Fruit fly (Drosophila melanogaster) whole organism, embryonic: ENCODE data around the gene CG12728.

ENCODE experiments used
- Asciz ChIP-seq: fragments of 200-800 bp; sonication (Bioruptor generic); optimal IDR thresholded peaks from 2 replicates; lab custom pipeline; 2017; ENCODE audit warnings: missing biosample characterization, mild to moderate bottlenecking, missing genetic modification characterization, missing genetic modification reagents
- CG11456 ChIP-seq: fragments of 200-800 bp; sonication (Bioruptor generic); IDR thresholded peaks from 3 replicates; pipeline ENCODE4 v1.3.6; 2022; ENCODE audit warnings: missing biosample characterization, missing genetic modification characterization
- CG11560 ChIP-seq: fragments of 200-800 bp; sonication (Bioruptor generic); IDR thresholded peaks from 3 replicates; pipeline ENCODE4 v1.3.6; 2022; ENCODE audit warnings: missing biosample characterization, missing genetic modification characterization
- CG13123 ChIP-seq: fragments of 200-800 bp; sonication (Bioruptor generic); optimal IDR thresholded peaks from 2 replicates; lab custom pipeline; 2016; ENCODE audit warnings: missing biosample characterization, missing genetic modification characterization
- CG13287 ChIP-seq: fragments of 200-800 bp; sonication (Bioruptor generic); IDR thresholded peaks from 2 replicates; pipeline ENCODE4 v1.3.6; 2022; ENCODE audit warnings: missing biosample characterization, missing genetic modification characterization; ENCODE audit not compliant: partially characterized antibody
- CG13775 ChIP-seq: fragments of 200-800 bp; sonication (Bioruptor generic); optimal IDR thresholded peaks from 3 replicates; lab custom pipeline; 2017; ENCODE audit warnings: missing biosample characterization, mild to moderate bottlenecking, missing genetic modification characterization
- CG17328 ChIP-seq: fragments of 200-800 bp; sonication (Bioruptor generic); IDR thresholded peaks from 2 replicates; pipeline ENCODE4 v1.3.6; 2022; ENCODE audit warnings: missing biosample characterization, missing genetic modification characterization
- CG18599 ChIP-seq: fragments of 200-800 bp; sonication (Bioruptor generic); optimal IDR thresholded peaks from 3 replicates; lab custom pipeline; 2017; ENCODE audit warnings: missing biosample characterization, missing genetic modification characterization, mild to moderate bottlenecking, moderate library complexity, missing genetic modification reagents
- CG2116 ChIP-seq: fragments of 200-800 bp; sonication (Bioruptor generic); optimal IDR thresholded peaks from 3 replicates; lab custom pipeline; 2018; ENCODE audit warnings: missing biosample characterization, mild to moderate bottlenecking, missing genetic modification characterization
- CG2120 ChIP-seq: fragments of 200-800 bp; sonication (Bioruptor generic); optimal IDR thresholded peaks from 3 replicates; lab custom pipeline; 2016; ENCODE audit warnings: missing biosample characterization, missing genetic modification characterization
- CG30403 ChIP-seq: fragments of 200-800 bp; sonication (Bioruptor generic); optimal IDR thresholded peaks from 3 replicates; lab custom pipeline; 2016; ENCODE audit warnings: missing biosample characterization, missing genetic modification characterization
- CG31441 ChIP-seq: fragments of 200-800 bp; sonication (Bioruptor generic); IDR thresholded peaks from 2 replicates; pipeline ENCODE4 v1.3.6; 2022; ENCODE audit warnings: missing biosample characterization, missing genetic modification characterization
- CG3163 ChIP-seq: fragments of 200-800 bp; sonication (Bioruptor generic); optimal IDR thresholded peaks from 3 replicates; lab custom pipeline; 2016; ENCODE audit warnings: missing biosample characterization, missing genetic modification characterization
- CG32532 ChIP-seq: fragments of 200-800 bp; sonication (Bioruptor generic); IDR thresholded peaks from 2 replicates; pipeline ENCODE4 v1.3.6; 2022; ENCODE audit warnings: missing biosample characterization, missing genetic modification characterization
- CG4820 ChIP-seq: fragments of 200-800 bp; sonication (Bioruptor generic); optimal IDR thresholded peaks from 3 replicates; lab custom pipeline; 2016; ENCODE audit warnings: missing biosample characterization, missing genetic modification characterization
- CG8924 ChIP-seq: fragments of 200-800 bp; optimal IDR thresholded peaks from 3 replicates; lab custom pipeline; 2019; ENCODE audit warnings: missing biosample characterization, mild to moderate bottlenecking, missing genetic modification characterization, moderate library complexity
- Camta ChIP-seq: fragments of 200-800 bp; sonication (Bioruptor generic); optimal IDR thresholded peaks from 2 replicates; lab custom pipeline; 2016; ENCODE audit warnings: missing biosample characterization, missing genetic modification characterization
- D ChIP-seq, 2 experiments: fragments of 200-800 bp in 1 of 2; fragments of >200 bp in 1 of 2; sonication (Bioruptor generic) in 1 of 2; optimal IDR thresholded peaks; 2 replicates in 1 of 2; 3 replicates in 1 of 2; lab custom pipeline; 2017; ENCODE audit warnings: mild to moderate bottlenecking in 1 of 2, missing biosample characterization in 1 of 2, missing genetic modification characterization in 1 of 2, missing genetic modification reagents in 1 of 2
- D19B ChIP-seq: fragments of 200-800 bp; sonication (Bioruptor generic); optimal IDR thresholded peaks from 2 replicates; lab custom pipeline; 2017; ENCODE audit warnings: missing biosample characterization, mild to moderate bottlenecking, missing genetic modification characterization
- Dbx ChIP-seq: fragments of 200-800 bp; sonication (Bioruptor generic); IDR thresholded peaks from 3 replicates; pipeline ENCODE4 v1.3.6; 2022; ENCODE audit warnings: missing biosample characterization, missing genetic modification characterization
- Dip3 ChIP-seq: fragments of 200-800 bp; sonication (Bioruptor generic); optimal IDR thresholded peaks from 3 replicates; lab custom pipeline; 2016; ENCODE audit warnings: missing biosample characterization, missing genetic modification characterization
- Doc3 ChIP-seq: fragments of 200-800 bp; sonication (Bioruptor generic); IDR thresholded peaks from 3 replicates; pipeline ENCODE4 v1.3.6; 2022; ENCODE audit warnings: missing biosample characterization, missing genetic modification characterization; ENCODE audit not compliant: partially characterized antibody
- Drgx ChIP-seq: fragments of 200-800 bp; sonication (Bioruptor generic); IDR thresholded peaks from 2 replicates; pipeline ENCODE4 v1.3.6; 2022; ENCODE audit warnings: missing biosample characterization, missing genetic modification characterization
- ERR ChIP-seq: fragments of 200-800 bp; sonication (Bioruptor generic); optimal IDR thresholded peaks from 2 replicates; lab custom pipeline; 2016; ENCODE audit warnings: missing biosample characterization, missing genetic modification characterization
- Hand ChIP-seq: fragments of 200-800 bp; sonication (Bioruptor generic); optimal IDR thresholded peaks from 2 replicates; lab custom pipeline; 2017; ENCODE audit warnings: mild to moderate bottlenecking, missing biosample characterization, missing genetic modification reagents, missing genetic modification characterization
- Hr51 ChIP-seq, 2 experiments: fragments of 200-800 bp; sonication (Bioruptor generic); optimal IDR thresholded peaks; 2 replicates in 1 of 2; 3 replicates in 1 of 2; lab custom pipeline; 2016 to 2018; ENCODE audit warnings: missing biosample characterization in 2 of 2, missing genetic modification characterization in 2 of 2, mild to moderate bottlenecking in 1 of 2, moderate library complexity in 1 of 2
- Lpt ChIP-seq: fragments of >200 bp; optimal IDR thresholded peaks from 2 replicates; lab custom pipeline; 2018; ENCODE audit warnings: missing biosample characterization, missing genetic modification characterization
- PHDP ChIP-seq: fragments of 200-800 bp; sonication (Bioruptor generic); optimal IDR thresholded peaks from 3 replicates; lab custom pipeline; 2018; ENCODE audit warnings: missing biosample characterization, mild to moderate bottlenecking, missing genetic modification characterization, moderate library complexity
- Trl ChIP-seq, 3 experiments: fragments of >200 bp in 2 of 3; fragments of 200-800 bp in 1 of 3; sonication (Bioruptor generic) in 1 of 3; optimal IDR thresholded peaks; 2 replicates in 1 of 3; 3 replicates in 2 of 3; lab custom pipeline; 2016 to 2017; ENCODE audit warnings: missing biosample characterization in 1 of 3, missing genetic modification characterization in 1 of 3
- ac ChIP-seq: fragments of 200-800 bp; sonication (Bioruptor generic); optimal IDR thresholded peaks from 3 replicates; lab custom pipeline; 2017; ENCODE audit warnings: missing biosample characterization, mild to moderate bottlenecking, missing genetic modification characterization
- al ChIP-seq: fragments of 200-800 bp; sonication (Bioruptor generic); IDR thresholded peaks from 2 replicates; pipeline ENCODE4 v1.3.6; 2022; ENCODE audit warnings: missing biosample characterization, missing genetic modification characterization
- ap ChIP-seq: fragments of 200-800 bp; sonication (Bioruptor generic); IDR thresholded peaks from 2 replicates; pipeline ENCODE4 v1.3.6; 2022; ENCODE audit warnings: missing biosample characterization, missing genetic modification characterization
- ase ChIP-seq: fragments of 200-800 bp; sonication (Bioruptor generic); IDR thresholded peaks from 3 replicates; pipeline ENCODE4 v1.3.6; 2022; ENCODE audit warnings: missing biosample characterization, missing genetic modification characterization
- eve ChIP-seq, 2 experiments: fragments of >200 bp; optimal IDR thresholded peaks; 2 replicates each; lab custom pipeline; 2017; ENCODE audit warnings: missing biosample characterization in 2 of 2, missing genetic modification characterization in 2 of 2
- ftz-f1 ChIP-seq: fragments of 200-800 bp; sonication (Bioruptor generic); optimal IDR thresholded peaks from 2 replicates; lab custom pipeline; 2016; ENCODE audit warnings: missing biosample characterization, missing genetic modification characterization
- h ChIP-seq: fragments of >200 bp; optimal IDR thresholded peaks from 2 replicates; lab custom pipeline; 2017
- jigr1 ChIP-seq: fragments of 200-800 bp; sonication (Bioruptor generic); IDR thresholded peaks from 3 replicates; pipeline ENCODE4 v1.3.6; 2022; ENCODE audit warnings: missing biosample characterization, missing genetic modification characterization
- lab ChIP-seq: fragments of 200-800 bp; sonication (Bioruptor generic); optimal IDR thresholded peaks from 3 replicates; lab custom pipeline; 2017; ENCODE audit warnings: missing biosample characterization, missing genetic modification characterization, mild to moderate bottlenecking, moderate library complexity, missing genetic modification reagents
- lov ChIP-seq, 2 experiments: fragments of 200-800 bp in 1 of 2; fragments of >200 bp in 1 of 2; sonication (Bioruptor generic) in 1 of 2; IDR thresholded peaks in 1 of 2; optimal IDR thresholded peaks in 1 of 2; 2 replicates in 1 of 2; 3 replicates in 1 of 2; pipeline versions ENCODE4 v1.3.6 to Lab custom; 2017 to 2022; ENCODE audit warnings: missing biosample characterization in 1 of 2, missing genetic modification characterization in 1 of 2
- pan ChIP-seq, 4 experiments: fragments of >200 bp in 3 of 4; fragments of 200-800 bp in 1 of 4; sonication (Bioruptor generic) in 1 of 4; optimal IDR thresholded peaks in 3 of 4; IDR thresholded peaks in 1 of 4; 2 replicates each; pipeline versions ENCODE4 v1.3.6 to Lab custom; 2017 to 2022; ENCODE audit warnings: missing biosample characterization in 2 of 4, missing genetic modification characterization in 2 of 4, mixed read lengths in 1 of 4
- phol ChIP-seq: fragments of 200-800 bp; sonication (Bioruptor generic); optimal IDR thresholded peaks from 3 replicates; lab custom pipeline; 2018; ENCODE audit warnings: missing biosample characterization, mild to moderate bottlenecking, missing genetic modification characterization, moderate library complexity
- pnt ChIP-seq: fragments of 200-800 bp; sonication (Bioruptor generic); optimal IDR thresholded peaks from 3 replicates; lab custom pipeline; 2016; ENCODE audit warnings: missing biosample characterization, missing genetic modification characterization
- sna ChIP-seq: fragments of 200-800 bp; sonication (Bioruptor generic); IDR thresholded peaks from 2 replicates; pipeline ENCODE4 v1.3.6; 2022; ENCODE audit warnings: missing biosample characterization, missing genetic modification characterization; ENCODE audit not compliant: partially characterized antibody
- tll ChIP-seq, 2 experiments: fragments of 200-800 bp in 1 of 2; fragments of >200 bp in 1 of 2; sonication (Bioruptor generic) in 1 of 2; optimal IDR thresholded peaks; 2 replicates each; lab custom pipeline; 2017 to 2019; ENCODE audit warnings: missing biosample characterization in 2 of 2, missing genetic modification characterization in 2 of 2, mild to moderate bottlenecking in 1 of 2, moderate library complexity in 1 of 2
- usp ChIP-seq: fragments of >200 bp; optimal IDR thresholded peaks from 2 replicates; lab custom pipeline; 2017; ENCODE audit warnings: missing biosample characterization, missing genetic modification characterization
- wdn ChIP-seq: fragments of 200-800 bp; sonication (Bioruptor generic); IDR thresholded peaks from 2 replicates; pipeline ENCODE4 v1.3.6; 2022; ENCODE audit warnings: missing biosample characterization, missing genetic modification characterization
- wek ChIP-seq: fragments of 200-800 bp; sonication (Bioruptor generic); optimal IDR thresholded peaks from 3 replicates; lab custom pipeline; 2018; ENCODE audit warnings: missing biosample characterization, mild to moderate bottlenecking, missing genetic modification characterization, moderate library complexity
- zfh1 ChIP-seq: fragments of 200-800 bp; sonication (Bioruptor generic); IDR thresholded peaks from 3 replicates; pipeline ENCODE4 v1.3.6; 2022; ENCODE audit warnings: missing biosample characterization, missing genetic modification characterization
- zfh2 ChIP-seq: fragments of 200-800 bp; sonication (Bioruptor generic); optimal IDR thresholded peaks from 2 replicates; lab custom pipeline; 2016; ENCODE audit warnings: missing biosample characterization, missing genetic modification characterization

Gene CG12728

DNA sequence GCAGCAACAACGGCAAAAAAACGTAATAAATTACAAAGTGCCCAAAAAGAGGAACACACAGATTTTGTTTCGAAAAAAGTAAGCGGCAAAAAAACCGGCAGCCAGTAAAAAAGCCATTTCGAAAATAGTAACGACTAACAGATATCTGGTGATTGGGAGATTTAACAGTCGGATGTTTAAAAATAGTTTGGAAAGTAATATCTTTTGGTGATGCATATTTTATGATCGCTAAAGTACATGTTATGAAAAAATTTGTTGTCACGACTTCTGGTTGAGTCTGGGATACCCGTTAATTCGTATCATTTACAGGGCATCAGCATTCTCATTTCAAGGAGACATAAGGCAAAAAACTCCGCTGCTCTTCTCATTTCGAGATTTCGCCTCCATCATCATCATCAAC lies 19.3 kb upstream of the CG12728 start (continued):
- TF ChIP-seq pan (optimal IDR thresholded peaks at IDR 0.05; lab: Kevin White, UChicago) (no peak), pan (GFP tag; optimal IDR thresholded peaks at IDR 0.05 in 1 of 2, IDR thresholded peaks at IDR 0.05 in 1 of 2) (no peak), CG31441 (GFP tag; lab: Robert Waterston, UW) (0 out of 2 replicates have a peak, but pooled peaks have one; percentile 28), CG18599 (GFP tag; lab: Kevin White, UChicago) (peak; percentile 39), tll (GFP tag; optimal IDR thresholded peaks at IDR 0.05; lab: Kevin White, UChicago) (no peak), zfh2 (GFP tag; lab: Kevin White, UChicago) (no peak), zfh1 (GFP tag; lab: Robert Waterston, UW) (no peak), CG11456 (GFP tag; lab: Robert Waterston, UW) (0 out of 3 replicates have a peak, but pooled peaks have one; percentile 43), phol (tag; lab: Kevin White, UChicago) (peak; percentile 3), ase (GFP tag; lab: Robert Waterston, UW) (0 out of 3 replicates have a peak, but pooled peaks have one; percentile 5), ftz-f1 (GFP tag; lab: Kevin White, UChicago) (no peak), CG32532 (GFP tag; lab: Robert Waterston, UW) (peak; percentile 26; the same call in 1 of the 2 replicates), eve (GFP tag; optimal IDR thresholded peaks at IDR 0.05; lab: Kevin White, UChicago) (no peak), Dbx (GFP tag; lab: Robert Waterston, UW) (no peak), ERR (GFP tag; lab: Kevin White, UChicago) (no peak), lov (optimal IDR thresholded peaks at IDR 0.05; lab: Kevin White, UChicago) (no peak), lov (GFP tag; IDR thresholded peaks at IDR 0.05; lab: Robert Waterston, UW) (no peak), jigr1 (GFP tag; lab: Robert Waterston, UW) (no peak), Hand (GFP tag; lab: Kevin White, UChicago) (no peak), wek (GFP tag; lab: Kevin White, UChicago) (no peak), Drgx (GFP tag; lab: Robert Waterston, UW) (no peak), Asciz (GFP tag; lab: Kevin White, UChicago) (no peak), CG2120 (GFP tag; lab: Kevin White, UChicago) (peak; percentile 37), al (GFP tag; lab: Robert Waterston, UW) (no peak), D19B (GFP tag; lab: Kevin White, UChicago) (peak; percentile 74), CG2116 (GFP tag; lab: Kevin White, UChicago) (no peak), CG13775 (GFP tag; lab: Kevin White, UChicago) (no peak), CG13123 (GFP tag; lab: Kevin White, UChicago) (no peak), Camta (GFP tag; lab: Kevin White, UChicago) (no peak), CG13287 (GFP tag; lab: Robert Waterston, UW) (no peak), lab (GFP tag; lab: Kevin White, UChicago) (peak; percentile 27), CG30403 (GFP tag; lab: Kevin White, UChicago) (peak; percentile 34), wdn (GFP tag; lab: Robert Waterston, UW) (no peak), sna (GFP tag; lab: Robert Waterston, UW) (no peak), usp (GFP tag; lab: Kevin White, UChicago) (no peak), CG11560 (tag; lab: Robert Waterston, UW) (no peak), CG3163 (no peak), h (lab: Kevin White, UChicago) (no peak), D (optimal IDR thresholded peaks at IDR 0.05; lab: Kevin White, UChicago) (no peak), D (GFP tag; optimal IDR thresholded peaks at IDR 0.05; lab: Kevin White, UChicago) (no peak), CG17328 (GFP tag; lab: Robert Waterston, UW) (no peak), Hr51 (GFP tag; optimal IDR thresholded peaks at IDR 0.05; lab: Kevin White, UChicago) (peak in 1 of 2 experiments; percentile 11), PHDP (tag; lab: Kevin White, UChicago) (peak; percentile 13), Lpt (GFP tag; lab: Kevin White, UChicago) (no peak), Doc3 (GFP tag; lab: Robert Waterston, UW) (no peak), CG8924 (no peak), CG4820 (GFP tag; lab: Kevin White, UChicago) (no peak), Dip3 (peak; percentile 13), ac (GFP tag; lab: Kevin White, UChicago) (no peak), Trl (optimal IDR thresholded peaks at IDR 0.05; lab: Kevin White, UChicago) (no peak), Trl (GFP tag; optimal IDR thresholded peaks at IDR 0.05; lab: Kevin White, UChicago) (peak; percentile 3), pnt (GFP tag; lab: Kevin White, UChicago) (peak; percentile 39), ap (GFP tag; lab: Robert Waterston, UW) (no peak)
